Fruit fly (Drosophila melanogaster) whole organism, embryonic: ENCODE data around the gene Mrtf.

Experiments used
- Abd-B ChIP-seq: fragments of 200-800 bp; sonication (Bioruptor generic); optimal IDR thresholded peaks from 2 replicates; lab custom pipeline; 2018; ENCODE audit warnings: missing biosample characterization, mild to moderate bottlenecking, missing genetic modification characterization, moderate library complexity
- Awh ChIP-seq: fragments of 200-800 bp; sonication (Bioruptor generic); IDR thresholded peaks from 2 replicates; pipeline ENCODE4, ENCODE4 v1.3.6; 2022; ENCODE audit warnings: missing biosample characterization, missing genetic modification characterization
- CG10209 ChIP-seq: fragments of 200-800 bp; sonication (Bioruptor generic); optimal IDR thresholded peaks from 3 replicates; lab custom pipeline; 2017; ENCODE audit warnings: missing biosample characterization, mild to moderate bottlenecking, missing genetic modification characterization, missing genetic modification reagents
- CG10543 ChIP-seq: fragments of 200-800 bp; sonication (Bioruptor generic); optimal IDR thresholded peaks from 3 replicates; lab custom pipeline; 2017; ENCODE audit warnings: missing biosample characterization, mild to moderate bottlenecking, missing genetic modification characterization, moderate library complexity
- CG11247 ChIP-seq: fragments of 200-800 bp; sonication (Bioruptor generic); IDR thresholded peaks from 2 replicates; pipeline ENCODE4 v1.3.6; 2022; ENCODE audit warnings: missing biosample characterization, missing genetic modification characterization
- CG14710 ChIP-seq: fragments of 200-800 bp; sonication (Bioruptor generic); optimal IDR thresholded peaks from 3 replicates; lab custom pipeline; 2019; ENCODE audit warnings: missing biosample characterization, mild to moderate bottlenecking, missing genetic modification characterization, moderate library complexity
- CG16815 ChIP-seq: fragments of 200-800 bp; sonication (Bioruptor generic); optimal IDR thresholded peaks from 3 replicates; lab custom pipeline; 2017; ENCODE audit warnings: missing biosample characterization, mild to moderate bottlenecking, missing genetic modification characterization
- CG17361 ChIP-seq: fragments of 200-800 bp; sonication (Bioruptor generic); IDR thresholded peaks from 3 replicates; pipeline ENCODE4 v1.3.6; 2022; ENCODE audit warnings: missing biosample characterization, missing genetic modification characterization
- CG2678 ChIP-seq: fragments of 200-800 bp; sonication (Bioruptor generic); optimal IDR thresholded peaks from 3 replicates; lab custom pipeline; 2019; ENCODE audit warnings: missing biosample characterization, mild to moderate bottlenecking, missing genetic modification characterization, moderate library complexity
- CG31224 ChIP-seq: fragments of 200-800 bp; sonication (Bioruptor generic); IDR thresholded peaks from 2 replicates; pipeline ENCODE4 v1.3.6; 2022; ENCODE audit warnings: missing biosample characterization, missing genetic modification characterization
- CG31365 ChIP-seq: fragments of 200-800 bp; sonication (Bioruptor generic); optimal IDR thresholded peaks from 2 replicates; lab custom pipeline; 2018; ENCODE audit warnings: missing biosample characterization, mild to moderate bottlenecking, missing genetic modification characterization
- CG4360 ChIP-seq: fragments of 200-800 bp; sonication (Bioruptor generic); IDR thresholded peaks from 2 replicates; pipeline ENCODE4 v1.3.6; 2022; ENCODE audit warnings: missing biosample characterization, missing genetic modification characterization
- CG6254 ChIP-seq: fragments of 200-800 bp; sonication (Bioruptor generic); optimal IDR thresholded peaks from 3 replicates; lab custom pipeline; 2017; ENCODE audit warnings: mild to moderate bottlenecking, missing biosample characterization, missing genetic modification reagents, missing genetic modification characterization
- CG6689 ChIP-seq: fragments of 200-800 bp; sonication (Bioruptor generic); IDR thresholded peaks from 2 replicates; pipeline ENCODE4 v1.3.6; 2022; ENCODE audit warnings: missing biosample characterization, missing genetic modification characterization
- CG6765 ChIP-seq: fragments of 200-800 bp; sonication (Bioruptor generic); optimal IDR thresholded peaks from 3 replicates; lab custom pipeline; 2017; ENCODE audit warnings: missing biosample characterization, mild to moderate bottlenecking, missing genetic modification characterization
- CG7745 ChIP-seq: fragments of 200-800 bp; sonication (Bioruptor generic); optimal IDR thresholded peaks from 2 replicates; lab custom pipeline; 2018; ENCODE audit warnings: missing biosample characterization, mild to moderate bottlenecking, missing genetic modification characterization, moderate library complexity
- CG8290 ChIP-seq, 3 experiments: fragments of 200-800 bp; sonication (Bioruptor generic); optimal IDR thresholded peaks; 2 replicates each; lab custom pipeline; 2016 to 2019; ENCODE audit warnings: missing biosample characterization in 3 of 3, missing genetic modification characterization in 3 of 3, mild to moderate bottlenecking in 2 of 3, moderate library complexity in 1 of 3
- CG8388 ChIP-seq: fragments of 200-800 bp; sonication (Bioruptor generic); optimal IDR thresholded peaks from 2 replicates; lab custom pipeline; 2019; ENCODE audit warnings: missing biosample characterization, mild to moderate bottlenecking, missing genetic modification characterization, moderate library complexity
- CG9215 ChIP-seq: fragments of 200-800 bp; sonication (Bioruptor generic); IDR thresholded peaks from 2 replicates; pipeline ENCODE4 v1.3.6; 2022; ENCODE audit warnings: missing biosample characterization, missing genetic modification characterization
- Dfd ChIP-seq, 2 experiments: fragments of >200 bp; optimal IDR thresholded peaks; 2 replicates each; lab custom pipeline; 2017; ENCODE audit warnings: missing biosample characterization in 2 of 2, missing genetic modification characterization in 2 of 2
- Dref ChIP-seq: fragments of 200-800 bp; sonication (Bioruptor generic); IDR thresholded peaks from 2 replicates; pipeline ENCODE4 v1.3.6; 2022; ENCODE audit warnings: missing biosample characterization, missing genetic modification characterization
- Fer2 ChIP-seq: fragments of 200-800 bp; sonication (Bioruptor generic); optimal IDR thresholded peaks from 2 replicates; lab custom pipeline; 2018; ENCODE audit warnings: missing biosample characterization, mild to moderate bottlenecking, missing genetic modification characterization, moderate library complexity
- GATAe ChIP-seq: fragments of 200-800 bp; sonication (Bioruptor generic); conservative IDR thresholded peaks from 2 replicates; pipeline ENCODE4 v1.3.6; 2022; ENCODE audit warnings: missing biosample characterization, missing genetic modification characterization
- Lhr ChIP-seq: fragments of 200-800 bp; sonication (Bioruptor generic); optimal IDR thresholded peaks from 3 replicates; lab custom pipeline; 2017; ENCODE audit warnings: mild to moderate bottlenecking, missing biosample characterization, missing genetic modification reagents, missing genetic modification characterization
- Nf-YB ChIP-seq: fragments of 200-800 bp; sonication (Bioruptor generic); optimal IDR thresholded peaks from 3 replicates; lab custom pipeline; 2019; ENCODE audit warnings: missing biosample characterization, mild to moderate bottlenecking, missing genetic modification characterization, moderate library complexity
- NfI ChIP-seq: fragments of 200-800 bp; sonication (Bioruptor generic); optimal IDR thresholded peaks from 3 replicates; lab custom pipeline; 2018; ENCODE audit warnings: missing biosample characterization, mild to moderate bottlenecking, missing genetic modification characterization, moderate library complexity
- Oaz ChIP-seq: fragments of 200-800 bp; sonication (Bioruptor generic); IDR thresholded peaks from 2 replicates; pipeline ENCODE4 v1.3.6; 2022; ENCODE audit warnings: missing biosample characterization, missing genetic modification characterization
- Sox100B ChIP-seq: fragments of 200-800 bp; sonication (Bioruptor generic); optimal IDR thresholded peaks from 3 replicates; lab custom pipeline; 2018; ENCODE audit warnings: missing biosample characterization, mild to moderate bottlenecking, missing genetic modification characterization
- al ChIP-seq: fragments of 200-800 bp; sonication (Bioruptor generic); IDR thresholded peaks from 2 replicates; pipeline ENCODE4 v1.3.6; 2022; ENCODE audit warnings: missing biosample characterization, missing genetic modification characterization
- ara ChIP-seq: fragments of 200-800 bp; sonication (Bioruptor generic); IDR thresholded peaks from 2 replicates; pipeline ENCODE4 v1.3.6; 2022; ENCODE audit warnings: missing biosample characterization, missing genetic modification characterization
- btn ChIP-seq: fragments of 200-800 bp; sonication (Bioruptor generic); optimal IDR thresholded peaks from 2 replicates; lab custom pipeline; 2016; ENCODE audit warnings: missing biosample characterization, missing genetic modification characterization
- caup ChIP-seq: fragments of 200-800 bp; sonication (Bioruptor generic); optimal IDR thresholded peaks from 3 replicates; lab custom pipeline; 2017; ENCODE audit warnings: missing biosample characterization, mild to moderate bottlenecking, missing genetic modification characterization, moderate library complexity; ENCODE audit not compliant: severe bottlenecking
- ci ChIP-seq: fragments of 200-800 bp; sonication (Bioruptor generic); IDR thresholded peaks from 3 replicates; pipeline ENCODE4 v1.3.6; 2022; ENCODE audit warnings: missing biosample characterization, missing genetic modification characterization
- dati ChIP-seq: fragments of 200-800 bp; sonication (Bioruptor generic); IDR thresholded peaks from 2 replicates; pipeline ENCODE4 v1.3.6; 2022; ENCODE audit warnings: missing biosample characterization, missing genetic modification characterization
- disco-r ChIP-seq: fragments of 200-800 bp; sonication (Bioruptor generic); optimal IDR thresholded peaks from 2 replicates; lab custom pipeline; 2016; ENCODE audit warnings: missing biosample characterization, missing genetic modification characterization
- eve ChIP-seq, 2 experiments: fragments of >200 bp; optimal IDR thresholded peaks; 2 replicates each; lab custom pipeline; 2017; ENCODE audit warnings: missing biosample characterization in 2 of 2, missing genetic modification characterization in 2 of 2
- gce ChIP-seq: fragments of 200-800 bp; sonication (Bioruptor generic); IDR thresholded peaks from 3 replicates; pipeline ENCODE4 v1.3.6; 2022; ENCODE audit warnings: missing biosample characterization, missing genetic modification characterization
- gt ChIP-seq: fragments of 200-800 bp; sonication (Bioruptor generic); IDR thresholded peaks from 2 replicates; pipeline ENCODE4 v1.3.6; 2022; ENCODE audit warnings: missing biosample characterization, missing genetic modification characterization
- ind ChIP-seq: fragments of 200-800 bp; sonication (Bioruptor generic); optimal IDR thresholded peaks from 3 replicates; lab custom pipeline; 2016; ENCODE audit warnings: missing biosample characterization, missing genetic modification characterization
- lmd ChIP-seq: fragments of 200-800 bp; sonication (Bioruptor generic); IDR thresholded peaks from 2 replicates; pipeline ENCODE4 v1.3.6; 2022; ENCODE audit warnings: missing biosample characterization, missing genetic modification characterization
- lola ChIP-seq, 3 experiments: fragments of >200 bp in 2 of 3; fragments of 200-800 bp in 1 of 3; sonication (Bioruptor generic) in 1 of 3; optimal IDR thresholded peaks; 2 replicates each; lab custom pipeline; 2017 to 2019; ENCODE audit warnings: missing biosample characterization in 3 of 3, missing genetic modification characterization in 3 of 3, mild to moderate bottlenecking in 1 of 3, moderate library complexity in 1 of 3
- luna ChIP-seq: fragments of 200-800 bp; sonication (Bioruptor generic); optimal IDR thresholded peaks from 2 replicates; lab custom pipeline; 2016; ENCODE audit warnings: missing biosample characterization, missing genetic modification characterization
- mirr ChIP-seq: fragments of 200-800 bp; sonication (Bioruptor generic); optimal IDR thresholded peaks from 3 replicates; lab custom pipeline; 2018; ENCODE audit warnings: missing biosample characterization, mild to moderate bottlenecking, missing genetic modification characterization
- nmo ChIP-seq: fragments of 200-800 bp; sonication (Bioruptor generic); optimal IDR thresholded peaks from 2 replicates; lab custom pipeline; 2018; ENCODE audit warnings: missing biosample characterization, mild to moderate bottlenecking, missing genetic modification characterization, moderate library complexity
- nom ChIP-seq: fragments of 200-800 bp; sonication (Bioruptor generic); optimal IDR thresholded peaks from 2 replicates; lab custom pipeline; 2017; ENCODE audit warnings: missing biosample characterization, missing genetic modification characterization, mild to moderate bottlenecking, moderate library complexity, missing genetic modification reagents
- odd ChIP-seq: fragments of 200-800 bp; sonication (Bioruptor generic); optimal IDR thresholded peaks from 2 replicates; lab custom pipeline; 2017; ENCODE audit warnings: missing biosample characterization, mild to moderate bottlenecking, missing genetic modification characterization
- onecut ChIP-seq: fragments of 200-800 bp; sonication (Bioruptor generic); IDR thresholded peaks from 2 replicates; pipeline ENCODE4 v1.3.6; 2022; ENCODE audit warnings: missing biosample characterization, missing genetic modification characterization
- p53 ChIP-seq: fragments of 200-800 bp; sonication (Bioruptor generic); optimal IDR thresholded peaks from 2 replicates; lab custom pipeline; 2016; ENCODE audit warnings: missing biosample characterization, missing genetic modification characterization
- ranshi ChIP-seq: fragments of 200-800 bp; sonication (Bioruptor generic); IDR thresholded peaks from 2 replicates; pipeline ENCODE4 v1.3.6; 2022; ENCODE audit warnings: missing biosample characterization, missing genetic modification characterization
- sob ChIP-seq: fragments of 200-800 bp; sonication (Bioruptor generic); IDR thresholded peaks from 2 replicates; pipeline ENCODE4 v1.3.6; 2022; ENCODE audit warnings: missing biosample characterization, missing genetic modification characterization

Gene Mrtf

DNA sequence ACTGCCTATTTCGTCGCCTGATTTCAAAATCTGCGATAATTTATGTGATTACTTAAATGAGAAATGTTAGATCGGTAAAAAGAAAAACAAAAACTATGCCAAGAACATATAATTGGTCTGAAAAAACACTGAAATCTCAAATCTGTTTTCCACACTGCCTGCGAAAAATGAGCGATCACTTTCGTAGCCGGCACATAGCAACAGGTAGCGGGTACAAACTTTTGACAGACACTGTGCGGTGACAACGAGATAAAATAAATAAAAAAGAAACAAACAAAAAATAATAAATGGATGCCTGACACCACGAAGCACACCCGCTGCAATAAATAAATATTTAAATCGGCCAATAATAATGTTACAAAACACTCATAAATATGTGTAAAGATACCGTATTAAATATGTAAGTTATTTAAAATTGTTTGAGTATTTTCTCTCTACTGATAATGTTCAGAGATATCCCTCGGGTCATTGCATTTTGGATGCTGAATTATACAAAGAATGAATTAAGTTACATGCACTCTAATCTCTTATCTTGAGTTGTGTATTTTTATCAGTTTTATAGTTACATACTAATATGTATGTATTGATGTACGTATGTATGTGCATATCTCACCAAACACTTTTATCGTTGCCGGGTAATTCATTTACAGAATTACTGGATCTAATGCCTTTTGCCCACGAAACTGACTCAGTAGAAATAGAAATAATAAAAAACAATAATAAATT, 1.2 kb downstream of the Mrtf start (continued):
- TF ChIP-seq mirr (GFP tag; lab: Kevin White, UChicago) (no peak), Dref (GFP tag; lab: Robert Waterston, UW) (no peak), Lhr (GFP tag; lab: Kevin White, UChicago) (no peak), CG6765 (GFP tag; lab: Kevin White, UChicago) (no peak), GATAe (no peak), al (no peak), p53 (no peak), ara (GFP tag; lab: Robert Waterston, UW) (no peak), CG17361 (GFP tag; lab: Robert Waterston, UW) (no peak), CG2678 (tag; lab: Kevin White, UChicago) (peak; percentile 4), CG8290 (GFP tag; optimal IDR thresholded peaks at IDR 0.05; lab: Kevin White, UChicago) (no peak), CG8290 (tag; optimal IDR thresholded peaks at IDR 0.05; lab: Kevin White, UChicago) (no peak), luna (GFP tag; lab: Kevin White, UChicago) (no peak), CG9215 (GFP tag; lab: Robert Waterston, UW) (no peak), CG8388 (GFP tag; lab: Kevin White, UChicago) (peak; percentile 99), nom (GFP tag; lab: Kevin White, UChicago) (no peak), CG6689 (GFP tag; lab: Robert Waterston, UW) (no peak), odd (GFP tag; lab: Kevin White, UChicago) (no peak), nmo (GFP tag; lab: Kevin White, UChicago) (no peak), CG14710 (tag; lab: Kevin White, UChicago) (no peak), Sox100B (no peak), gce (GFP tag; lab: Robert Waterston, UW) (no peak), btn (GFP tag; lab: Kevin White, UChicago) (no peak), onecut (no peak), sob (peak; percentile 46; the same call in 1 of the 2 replicates), NfI (peak; percentile 28), CG7745 (tag; lab: Kevin White, UChicago) (no peak), CG10209 (no peak), Nf-YB (GFP tag; lab: Kevin White, UChicago) (no peak), ci (GFP tag; lab: Robert Waterston, UW) (peak; percentile 23; the same call in 1 of the 3 replicates), Oaz (GFP tag; lab: Robert Waterston, UW) (no peak), Dfd (GFP tag; optimal IDR thresholded peaks at IDR 0.05; lab: Kevin White, UChicago) (no peak), Fer2 (tag; lab: Kevin White, UChicago) (no peak), caup (no peak), lmd (GFP tag; lab: Robert Waterston, UW) (peak; percentile 31; the same call in 1 of the 2 replicates), CG10543 (GFP tag; lab: Kevin White, UChicago) (peak; percentile 34), Abd-B (no peak), disco-r (GFP tag; lab: Kevin White, UChicago) (no peak), CG31365 (no peak), ind (GFP tag; lab: Kevin White, UChicago) (no peak), ranshi (GFP tag; lab: Robert Waterston, UW) (no peak), lola (GFP tag; optimal IDR thresholded peaks at IDR 0.05; lab: Kevin White, UChicago) (no peak), Awh (GFP tag; lab: Robert Waterston, UW) (no peak), CG11247 (GFP tag; lab: Robert Waterston, UW) (no peak), CG4360 (GFP tag; lab: Robert Waterston, UW) (peak; percentile 19; the same call in 1 of the 2 replicates), CG16815 (GFP tag; lab: Kevin White, UChicago) (no peak), CG6254 (GFP tag; lab: Kevin White, UChicago) (no peak), CG31224 (GFP tag; lab: Robert Waterston, UW) (no peak), gt (GFP tag; lab: Robert Waterston, UW) (no peak), dati (GFP tag; lab: Robert Waterston, UW) (no peak), eve (GFP tag; optimal IDR thresholded peaks at IDR 0.05; lab: Kevin White, UChicago) (no peak)
